Worm (Caenorhabditis elegans) whole organism, late embryonic: Measurements from ENCODE around the gene C35B1.5.

ENCODE experiments used
- ahr-1 ChIP-seq: sonication (generic microtip); optimal IDR thresholded peaks from 2 replicates; lab custom pipeline; 2016; ENCODE audit warnings: missing genetic modification characterization, missing compliant biosample characterization
- ceh-34 ChIP-seq: sonication (generic microtip); optimal IDR thresholded peaks from 2 replicates; lab custom pipeline; 2016; ENCODE audit warnings: mild to moderate bottlenecking, missing genetic modification characterization, missing compliant biosample characterization
- ets-4 ChIP-seq: sonication (generic microtip); optimal IDR thresholded peaks from 2 replicates; lab custom pipeline; 2016; ENCODE audit warnings: missing genetic modification characterization, missing compliant biosample characterization
- hlh-13 ChIP-seq: fragments of 200-800 bp; sonication (Bioruptor generic); optimal IDR thresholded peaks from 2 replicates; lab custom pipeline; 2018; ENCODE audit warnings: mild to moderate bottlenecking, missing genetic modification characterization, missing compliant biosample characterization
- pha-4 ChIP-seq: fragments of 150-350 bp; optimal IDR thresholded peaks from 2 replicates; lab custom pipeline; 2018; ENCODE audit warnings: missing biosample characterization, missing genetic modification reagents, missing genetic modification characterization
- rnt-1 ChIP-seq: sonication (generic microtip); optimal IDR thresholded peaks from 2 replicates; lab custom pipeline; 2016; ENCODE audit warnings: missing genetic modification characterization, missing compliant biosample characterization
- sdc-2 ChIP-seq: sonication (generic microtip); optimal IDR thresholded peaks from 2 replicates; lab custom pipeline; 2016; ENCODE audit warnings: missing genotype, missing genetic modification characterization, missing compliant biosample characterization
- sox-4 ChIP-seq: sonication (generic microtip); optimal IDR thresholded peaks from 2 replicates; lab custom pipeline; 2017; ENCODE audit warnings: mild to moderate bottlenecking, missing genetic modification characterization, inconsistent platforms, missing compliant biosample characterization
- tbx-2 ChIP-seq: sonication (generic microtip); optimal IDR thresholded peaks from 2 replicates; lab custom pipeline; 2016; ENCODE audit warnings: missing genetic modification characterization, missing compliant biosample characterization

ce11 chrIV:4055297-4055696, 28.7 kb downstream of the C35B1.5 start:
- TF ChIP-seq sox-4 (tag; lab: Kevin White, UChicago) (no peak), sdc-2 (tag; lab: Kevin White, UChicago) (no peak), rnt-1 (peak; percentile 0), pha-4 (no peak), ets-4 (tag; lab: Kevin White, UChicago) (no peak), tbx-2 (no peak), hlh-13 (no peak), ceh-34 (no peak), ahr-1 (tag; lab: Kevin White, UChicago) (no peak)
